Worm (Caenorhabditis elegans) whole organism, late embryonic: ENCODE measurements around the gene clec-187.

Experiments used
- ceh-9 ChIP-seq: sonication (generic microtip); optimal IDR thresholded peaks from 2 replicates; lab custom pipeline; 2016; ENCODE audit warnings: mild to moderate bottlenecking, missing genetic modification characterization, inconsistent platforms, missing compliant biosample characterization
- che-1 ChIP-seq: sonication (generic microtip); optimal IDR thresholded peaks from 2 replicates; lab custom pipeline; 2016; ENCODE audit warnings: mild to moderate bottlenecking, missing genetic modification characterization, missing compliant biosample characterization
- ets-4 ChIP-seq: sonication (generic microtip); optimal IDR thresholded peaks from 2 replicates; lab custom pipeline; 2016; ENCODE audit warnings: missing genetic modification characterization, missing compliant biosample characterization
- fkh-10 ChIP-seq: fragments of 150-350 bp; optimal IDR thresholded peaks from 2 replicates; lab custom pipeline; 2014; ENCODE audit warnings: missing biosample characterization, missing genetic modification reagents, missing genetic modification characterization
- lin-11 ChIP-seq: fragments of 200-800 bp; sonication (Bioruptor generic); optimal IDR thresholded peaks from 2 replicates; lab custom pipeline; 2018; ENCODE audit warnings: mild to moderate bottlenecking, missing genetic modification characterization, missing compliant biosample characterization
- nfya-1 ChIP-seq: sonication (generic microtip); optimal IDR thresholded peaks from 2 replicates; lab custom pipeline; 2017; ENCODE audit warnings: missing genetic modification characterization, mild to moderate bottlenecking, missing compliant biosample characterization, antibody characterized with exemption, moderate library complexity
- pha-4 ChIP-seq: fragments of 150-350 bp; optimal IDR thresholded peaks from 2 replicates; lab custom pipeline; 2018; ENCODE audit warnings: missing biosample characterization, missing genetic modification reagents, missing genetic modification characterization
- pqm-1 ChIP-seq: sonication (generic microtip); optimal IDR thresholded peaks from 2 replicates; lab custom pipeline; 2016; ENCODE audit warnings: missing genetic modification characterization, missing compliant biosample characterization
- ref-2 ChIP-seq: sonication (generic microtip); optimal IDR thresholded peaks from 2 replicates; lab custom pipeline; 2016; ENCODE audit warnings: missing genetic modification characterization, missing compliant biosample characterization
- tbx-7 ChIP-seq: sonication (generic microtip); optimal IDR thresholded peaks from 2 replicates; lab custom pipeline; 2016; ENCODE audit warnings: missing genotype, missing genetic modification characterization, missing compliant biosample characterization
- unc-42 ChIP-seq: sonication (generic microtip); optimal IDR thresholded peaks from 2 replicates; lab custom pipeline; 2016; ENCODE audit warnings: missing genotype, missing genetic modification characterization, missing compliant biosample characterization

DNA sequence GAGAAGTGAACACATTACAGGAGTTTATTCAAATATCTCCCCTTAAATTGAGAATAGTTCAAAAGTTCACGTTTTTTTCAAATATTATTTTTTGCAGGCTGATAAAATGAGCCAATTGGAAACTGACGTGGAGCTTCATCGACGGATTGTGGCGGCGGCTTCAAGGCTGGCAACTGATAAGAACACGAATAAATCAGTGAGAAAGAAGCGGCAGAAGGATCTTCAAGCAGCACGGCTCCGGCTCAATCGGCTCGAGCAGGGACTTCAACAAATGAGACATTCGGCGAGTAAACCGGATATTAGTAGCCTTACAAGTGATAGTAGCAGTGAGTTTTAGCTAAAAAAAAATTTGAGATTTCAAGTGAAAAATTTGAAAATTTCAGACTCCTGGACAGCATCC, 46.0 kb downstream of the clec-187 start, which contains the start of gene M02B1.4:
- no peak for TF ChIP-seq ets-4 (tag; lab: Kevin White, UChicago)
- no peak for TF ChIP-seq ceh-9 (tag; lab: Kevin White, UChicago)
- TF ChIP-seq pha-4 (tag; lab: Kevin White, UChicago), result no peak
- TF ChIP-seq unc-42, result no peak
- no peak for TF ChIP-seq che-1 (tag; lab: Kevin White, UChicago)
- no peak for TF ChIP-seq tbx-7 (tag; lab: Kevin White, UChicago)
- TF ChIP-seq pqm-1 (tag; lab: Kevin White, UChicago), result no peak
- TF ChIP-seq lin-11 (tag; lab: Kevin White, UChicago), result no peak
- no peak for TF ChIP-seq nfya-1 (tag; lab: Kevin White, UChicago)
- TF ChIP-seq fkh-10 (GFP tag; lab: Kevin White, UChicago), result no peak
- TF ChIP-seq ref-2 (tag; lab: Kevin White, UChicago), result no peak
